Worm (Caenorhabditis elegans) whole organism, young adult: ENCODE data around the gene T16H12.2.

ENCODE experiments used
- Y79H2A.3 ChIP-seq: fragments of 200-800 bp; sonication (Bioruptor generic); conservative IDR thresholded peaks from 2 replicates; pipeline ENCODE4 v1.3.6; 2022; ENCODE audit warnings: missing genetic modification reagents, missing genetic modification characterization, missing compliant biosample characterization
- cebp-2 ChIP-seq: fragments of 200-800 bp; sonication (Bioruptor generic); IDR thresholded peaks from 2 replicates; pipeline ENCODE4 v1.3.6; 2022; ENCODE audit warnings: missing genetic modification characterization, missing compliant biosample characterization
- ceh-100 ChIP-seq: fragments of 200-800 bp; sonication (Bioruptor generic); IDR thresholded peaks from 2 replicates; pipeline ENCODE4 v1.3.6; 2022; ENCODE audit warnings: missing genetic modification reagents, missing genetic modification characterization, missing compliant biosample characterization
- ceh-40 ChIP-seq: fragments of 200-800 bp; sonication (Bioruptor generic); IDR thresholded peaks from 2 replicates; pipeline ENCODE4 v1.3.6; 2022; ENCODE audit warnings: missing genetic modification characterization, missing compliant biosample characterization
- ekl-4 ChIP-seq: fragments of 200-800 bp; sonication (Bioruptor generic); IDR thresholded peaks from 2 replicates; pipeline ENCODE4 v1.3.6; 2022; ENCODE audit warnings: missing genetic modification reagents, missing genetic modification characterization, missing compliant biosample characterization
- him-1 ChIP-seq: sonication (generic microtip); optimal IDR thresholded peaks from 2 replicates; lab custom pipeline; 2016; ENCODE audit warnings: missing genotype, missing genetic modification reagents, missing genetic modification characterization, missing compliant biosample characterization
- madf-6 ChIP-seq: fragments of 200-800 bp; sonication (Bioruptor generic); IDR thresholded peaks from 2 replicates; pipeline ENCODE4 v1.3.6; 2022; ENCODE audit warnings: missing genetic modification reagents, missing genetic modification characterization, missing compliant biosample characterization
- repo-1 ChIP-seq: sonication (generic microtip); optimal IDR thresholded peaks from 2 replicates; lab custom pipeline; 2017; ENCODE audit warnings: mild to moderate bottlenecking, missing genetic modification characterization, missing compliant biosample characterization
- unc-62 ChIP-seq: fragments of 150-350 bp; optimal IDR thresholded peaks from 2 replicates; lab custom pipeline; 2014; ENCODE audit warnings: missing biosample characterization, missing genetic modification reagents, missing genetic modification characterization
- ztf-3 ChIP-seq: fragments of 200-800 bp; sonication (Bioruptor generic); optimal IDR thresholded peaks from 2 replicates; lab custom pipeline; 2018; ENCODE audit warnings: mild to moderate bottlenecking, missing genetic modification characterization, missing compliant biosample characterization
- ztf-6 ChIP-seq: fragments of 200-800 bp; sonication (Bioruptor generic); IDR thresholded peaks from 2 replicates; pipeline ENCODE4 v1.3.6; 2022; ENCODE audit warnings: missing genetic modification reagents, missing genetic modification characterization, missing compliant biosample characterization

DNA sequence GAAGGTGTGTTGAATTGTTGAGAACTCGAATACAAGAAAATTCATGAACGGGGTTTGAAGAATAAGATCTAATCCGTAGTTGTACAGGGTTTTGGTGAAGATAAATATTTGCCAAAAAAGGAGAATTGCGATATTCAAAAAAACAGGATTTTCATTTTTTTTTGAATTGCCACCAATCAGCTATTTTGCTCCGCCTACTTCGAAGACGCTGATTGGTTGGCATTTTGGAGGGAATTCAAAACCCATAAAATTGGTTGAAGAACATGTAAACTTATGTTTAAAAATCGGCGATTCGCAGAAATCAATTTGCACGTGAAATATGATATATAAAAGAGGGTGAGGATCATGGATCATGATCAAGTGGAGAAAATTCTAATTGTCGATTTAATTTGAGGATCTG is 10.0 kb upstream of the T16H12.2 start:
- TF ChIP-seq ceh-100 (no peak), ceh-40 (GFP tag; lab: Robert Waterston, UW) (no peak), cebp-2 (no peak), him-1 (tag; lab: Kevin White, UChicago) (peak; percentile 30), ztf-6 (GFP tag; lab: Robert Waterston, UW) (no peak), madf-6 (GFP tag; lab: Robert Waterston, UW) (no peak), ekl-4 (GFP tag; lab: Robert Waterston, UW) (no peak), ztf-3 (no peak), repo-1 (no peak), unc-62 (GFP tag; lab: Kevin White, UChicago) (no peak), Y79H2A.3 (GFP tag; lab: Robert Waterston, UW) (no peak)
